Worm (Caenorhabditis elegans) whole organism, mixed stage, embryonic: ENCODE results near the gene lam-1.

Experiments used
- M03D4.4 ChIP-seq: sonication (generic microtip); optimal IDR thresholded peaks from 2 replicates; lab custom pipeline; 2017; ENCODE audit warnings: mild to moderate bottlenecking, missing genetic modification characterization, missing compliant biosample characterization
- bed-3 ChIP-seq: fragments of 200-800 bp; sonication (Bioruptor generic); optimal IDR thresholded peaks from 3 replicates; lab custom pipeline; 2018; ENCODE audit warnings: mild to moderate bottlenecking, missing genetic modification characterization, moderate library complexity, missing compliant biosample characterization
- blmp-1 ChIP-seq: fragments of 150-350 bp; optimal IDR thresholded peaks from 2 replicates; lab custom pipeline; 2014; ENCODE audit warnings: missing biosample characterization, missing genetic modification characterization
- ceh-39 ChIP-seq: fragments of 150-350 bp; optimal IDR thresholded peaks from 2 replicates; lab custom pipeline; 2014; ENCODE audit warnings: missing biosample characterization, missing genetic modification characterization
- ceh-43 ChIP-seq: fragments of 200-800 bp; sonication (Bioruptor generic); optimal IDR thresholded peaks from 2 replicates; lab custom pipeline; 2018; ENCODE audit warnings: mild to moderate bottlenecking, missing genetic modification characterization, moderate library complexity, missing compliant biosample characterization
- ceh-83 ChIP-seq: fragments of 200-800 bp; sonication (Bioruptor generic); optimal IDR thresholded peaks from 2 replicates; lab custom pipeline; 2018; ENCODE audit warnings: mild to moderate bottlenecking, missing genetic modification characterization, missing compliant biosample characterization
- ces-1 ChIP-seq: fragments of 150-350 bp; optimal IDR thresholded peaks from 2 replicates; lab custom pipeline; 2014; ENCODE audit warnings: missing biosample characterization, missing genetic modification reagents, missing genetic modification characterization
- cnd-1 ChIP-seq: fragments of 200-800 bp; sonication (Bioruptor generic); optimal IDR thresholded peaks from 2 replicates; lab custom pipeline; 2018; ENCODE audit warnings: mild to moderate bottlenecking, missing genetic modification characterization, missing compliant biosample characterization
- drap-1 ChIP-seq: fragments of 200-800 bp; sonication (Bioruptor generic); optimal IDR thresholded peaks from 3 replicates; lab custom pipeline; 2018; ENCODE audit warnings: mild to moderate bottlenecking, missing genetic modification characterization, missing compliant biosample characterization
- elt-1 ChIP-seq: sonication (generic microtip); optimal IDR thresholded peaks from 2 replicates; lab custom pipeline; 2017; ENCODE audit warnings: missing genetic modification characterization, mild to moderate bottlenecking, missing compliant biosample characterization, antibody characterized with exemption, moderate library complexity, borderline replicate concordance; ENCODE audit not compliant: insufficient read depth
- elt-3 ChIP-seq: fragments of 150-350 bp; optimal IDR thresholded peaks from 2 replicates; lab custom pipeline; 2014; ENCODE audit warnings: missing biosample characterization, missing genetic modification characterization
- flh-1 ChIP-seq: fragments of 200-800 bp; sonication (Bioruptor generic); optimal IDR thresholded peaks from 2 replicates; lab custom pipeline; 2018; ENCODE audit warnings: mild to moderate bottlenecking, missing genetic modification characterization, moderate library complexity, missing compliant biosample characterization
- ham-2 ChIP-seq: fragments of 200-800 bp; sonication (Bioruptor generic); optimal IDR thresholded peaks from 2 replicates; lab custom pipeline; 2018; ENCODE audit warnings: mild to moderate bottlenecking, missing genetic modification characterization, missing compliant biosample characterization
- hlh-1 ChIP-seq: fragments of 150-350 bp; optimal IDR thresholded peaks from 2 replicates; lab custom pipeline; 2014; ENCODE audit warnings: missing biosample characterization, missing genetic modification reagents, missing genetic modification characterization
- lin-13 ChIP-seq: fragments of 150-350 bp; optimal IDR thresholded peaks from 2 replicates; lab custom pipeline; 2014; ENCODE audit warnings: missing biosample characterization, missing genetic modification characterization
- lin-32 ChIP-seq: fragments of 200-800 bp; sonication (Bioruptor generic); optimal IDR thresholded peaks from 2 replicates; lab custom pipeline; 2018; ENCODE audit warnings: mild to moderate bottlenecking, missing genetic modification characterization, missing compliant biosample characterization
- lsy-2 ChIP-seq: fragments of 150-350 bp; optimal IDR thresholded peaks from 2 replicates; lab custom pipeline; 2014; ENCODE audit warnings: missing biosample characterization, missing genetic modification characterization
- mab-5 ChIP-seq: fragments of 150-350 bp; optimal IDR thresholded peaks from 2 replicates; lab custom pipeline; 2014; ENCODE audit warnings: missing biosample characterization, missing genetic modification characterization
- mep-1 ChIP-seq: fragments of 150-350 bp; optimal IDR thresholded peaks from 2 replicates; lab custom pipeline; 2017; ENCODE audit warnings: missing biosample characterization, missing genetic modification reagents, missing genetic modification characterization, inconsistent platforms
- mls-2 ChIP-seq: sonication (generic microtip); optimal IDR thresholded peaks from 2 replicates; lab custom pipeline; 2016; ENCODE audit warnings: mild to moderate bottlenecking, missing genetic modification characterization, moderate library complexity, missing compliant biosample characterization
- nhr-12 ChIP-seq: fragments of 150-350 bp; optimal IDR thresholded peaks from 2 replicates; lab custom pipeline; 2014; ENCODE audit warnings: missing biosample characterization, missing genetic modification characterization
- nhr-2 ChIP-seq: fragments of 150-350 bp; optimal IDR thresholded peaks from 2 replicates; lab custom pipeline; 2014; ENCODE audit warnings: missing biosample characterization, missing genetic modification characterization
- nhr-237 ChIP-seq: fragments of 150-350 bp; optimal IDR thresholded peaks from 2 replicates; lab custom pipeline; 2014; ENCODE audit warnings: missing biosample characterization, missing genetic modification characterization
- nhr-28 ChIP-seq: fragments of 150-350 bp; optimal IDR thresholded peaks from 2 replicates; lab custom pipeline; 2014; ENCODE audit warnings: missing biosample characterization, missing genetic modification characterization
- nhr-76 ChIP-seq: sonication (generic microtip); optimal IDR thresholded peaks from 2 replicates; lab custom pipeline; 2017; ENCODE audit warnings: missing biosample characterization, missing genetic modification characterization
- pha-4 ChIP-seq: fragments of 150-350 bp; optimal IDR thresholded peaks from 2 replicates; lab custom pipeline; 2018; ENCODE audit warnings: missing biosample characterization, missing genetic modification reagents, missing genetic modification characterization
- sem-2 ChIP-seq: fragments of 200-800 bp; sonication (Bioruptor generic); optimal IDR thresholded peaks from 2 replicates; lab custom pipeline; 2018; ENCODE audit warnings: mild to moderate bottlenecking, missing genetic modification characterization, missing compliant biosample characterization
- snpc-4 ChIP-seq: fragments of 150-350 bp; optimal IDR thresholded peaks from 2 replicates; lab custom pipeline; 2014; ENCODE audit warnings: missing biosample characterization, missing genetic modification characterization
- sptf-1 ChIP-seq: sonication (generic microtip); optimal IDR thresholded peaks from 2 replicates; lab custom pipeline; 2017; ENCODE audit warnings: mild to moderate bottlenecking, missing genetic modification characterization, moderate library complexity, missing compliant biosample characterization
- tbx-8 ChIP-seq: fragments of 200-800 bp; sonication (Bioruptor generic); optimal IDR thresholded peaks from 2 replicates; lab custom pipeline; 2018; ENCODE audit warnings: mild to moderate bottlenecking, missing genetic modification characterization, moderate library complexity, missing compliant biosample characterization
- unc-120 ChIP-seq: sonication (generic microtip); optimal IDR thresholded peaks from 2 replicates; lab custom pipeline; 2017; ENCODE audit warnings: missing genetic modification characterization, missing compliant biosample characterization; ENCODE audit not compliant: poor library complexity, severe bottlenecking
- unc-39 ChIP-seq: fragments of 150-350 bp; optimal IDR thresholded peaks from 2 replicates; lab custom pipeline; 2014; ENCODE audit warnings: missing biosample characterization, missing genetic modification characterization
- unc-62 ChIP-seq: fragments of 150-350 bp; optimal IDR thresholded peaks from 2 replicates; lab custom pipeline; 2014; ENCODE audit warnings: missing biosample characterization, missing genetic modification reagents, missing genetic modification characterization
- zip-8 ChIP-seq: fragments of 150-350 bp; optimal IDR thresholded peaks from 2 replicates; lab custom pipeline; 2014; ENCODE audit warnings: missing biosample characterization, missing genetic modification characterization
- ztf-11 ChIP-seq: fragments of 150-350 bp; optimal IDR thresholded peaks from 2 replicates; lab custom pipeline; 2014; ENCODE audit warnings: missing biosample characterization, missing genetic modification characterization

lam-1 gene

DNA sequence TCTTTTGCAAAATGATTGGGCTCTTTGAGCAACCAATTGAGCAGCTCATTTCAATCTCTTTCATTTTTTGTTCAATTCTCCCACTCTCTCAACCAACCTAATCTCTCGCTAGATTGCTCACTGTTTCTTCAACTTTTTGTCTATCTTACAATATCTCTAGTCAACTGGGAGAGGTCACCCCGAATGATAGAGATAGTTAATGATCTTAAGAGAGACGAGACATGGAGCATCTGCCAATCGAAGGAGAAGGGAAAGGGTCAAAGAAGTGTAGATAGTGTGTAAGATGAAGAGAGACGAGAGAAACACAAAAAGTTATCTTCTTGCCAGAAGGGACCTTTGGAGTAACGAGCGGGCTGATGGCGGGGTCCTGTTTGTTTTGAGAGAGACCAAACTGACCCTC, 3.8 kb upstream of the lam-1 start:
- TF ChIP-seq ces-1 (GFP tag; lab: Kevin White, UChicago) (no peak), ceh-43 (GFP tag; lab: Kevin White, UChicago) (no peak), tbx-8 (GFP tag; lab: Kevin White, UChicago) (no peak), ceh-39 (tag; lab: Kevin White, UChicago) (peak; percentile 68), unc-39 (tag; lab: Kevin White, UChicago) (no peak), mab-5 (no peak), zip-8 (tag; lab: Kevin White, UChicago) (no peak), hlh-1 (tag; lab: Kevin White, UChicago) (peak; percentile 85), unc-62 (GFP tag; lab: Kevin White, UChicago) (peak; percentile 59), unc-120 (tag; lab: Kevin White, UChicago) (peak; percentile 75), nhr-2 (tag; lab: Kevin White, UChicago) (peak; percentile 59)
- TF ChIP-seq, all 35 proteins: peak for 5

DNA sequence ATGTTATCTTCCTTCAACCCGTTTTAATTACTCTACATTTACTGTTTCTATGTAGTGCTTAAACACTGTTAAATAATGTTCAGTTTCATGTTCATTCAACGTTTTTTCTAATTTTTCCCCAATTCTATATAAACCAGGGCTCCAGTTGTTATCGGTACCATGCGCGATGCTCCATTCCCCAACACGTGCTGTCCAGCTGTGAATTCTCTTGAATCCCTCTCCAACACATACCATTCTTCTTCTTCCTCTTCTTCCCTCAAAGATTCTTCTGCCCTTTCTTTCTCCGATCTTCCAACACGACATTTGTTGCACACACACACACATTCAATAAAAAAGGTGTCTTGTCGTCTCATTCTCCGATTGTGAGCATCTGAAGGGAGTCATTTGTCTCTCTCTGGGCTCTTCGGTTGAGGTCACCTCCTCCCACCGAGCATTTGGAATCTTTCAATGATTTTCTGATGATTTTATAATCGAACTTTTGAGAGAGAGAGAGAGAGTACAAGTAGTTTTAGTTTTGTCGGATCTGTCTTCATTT, 1.1 kb upstream of the lam-1 start:
- TF ChIP-seq ceh-39 (tag; lab: Kevin White, UChicago) (no peak), unc-120 (tag; lab: Kevin White, UChicago) (peak; percentile 40), lin-13 (tag; lab: Kevin White, UChicago) (no peak), hlh-1 (tag; lab: Kevin White, UChicago) (peak; percentile 93)

DNA sequence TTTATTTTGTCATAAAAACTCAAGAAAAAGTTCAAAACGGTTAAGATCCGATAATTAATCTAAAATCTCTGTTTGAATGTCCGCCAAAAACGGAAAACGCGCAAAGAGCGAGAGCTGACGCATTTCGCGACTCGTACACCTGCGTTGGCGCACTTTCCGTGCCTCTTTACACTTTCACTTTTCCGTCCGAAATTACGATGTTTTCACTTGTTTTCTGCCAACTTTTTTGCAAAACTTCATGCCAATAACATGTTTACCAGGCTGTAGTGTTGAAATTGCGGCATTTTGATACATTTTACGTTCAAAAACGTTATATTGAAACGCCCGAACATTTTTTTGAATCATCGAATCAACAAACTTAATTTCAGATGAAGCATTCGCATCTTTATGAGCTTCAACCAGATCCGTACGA, 10.6 kb downstream of the lam-1 start, which contains the start of gene W03F8.4:
Gene W03F8.4, plus strand, starts transcription at position 369 of the 412 bp plus-strand sequence.
- TF ChIP-seq zip-8 (tag; lab: Kevin White, UChicago) (no peak), ham-2 (GFP tag; lab: Kevin White, UChicago) (peak; percentile 46), mab-5 (peak; percentile 4), ztf-11 (tag; lab: Kevin White, UChicago) (peak; percentile 13), nhr-28 (no peak), nhr-2 (tag; lab: Kevin White, UChicago) (no peak), nhr-237 (tag; lab: Kevin White, UChicago) (peak; percentile 87), mep-1 (tag; lab: Kevin White, UChicago) (peak; percentile 93), ces-1 (GFP tag; lab: Kevin White, UChicago) (peak; percentile 62), nhr-12 (tag; lab: Kevin White, UChicago) (no peak), snpc-4 (tag; lab: Kevin White, UChicago) (no peak), elt-3 (tag; lab: Kevin White, UChicago) (no peak), unc-39 (tag; lab: Kevin White, UChicago) (peak; percentile 12), blmp-1 (tag; lab: Kevin White, UChicago) (peak; percentile 96), unc-62 (GFP tag; lab: Kevin White, UChicago) (peak; percentile 51), tbx-8 (GFP tag; lab: Kevin White, UChicago) (peak; percentile 68), lsy-2 (tag; lab: Kevin White, UChicago) (peak; percentile 86), flh-1 (GFP tag; lab: Kevin White, UChicago) (no peak), lin-13 (tag; lab: Kevin White, UChicago) (peak; percentile 94), sem-2 (peak; percentile 45), cnd-1 (tag; lab: Kevin White, UChicago) (peak; percentile 50), ceh-39 (tag; lab: Kevin White, UChicago) (peak; percentile 64), mls-2 (peak; percentile 68), pha-4 (tag; lab: Kevin White, UChicago) (peak; percentile 91), drap-1 (GFP tag; lab: Kevin White, UChicago) (peak; percentile 75), nhr-76 (tag; lab: Kevin White, UChicago) (no peak), elt-1 (tag; lab: Kevin White, UChicago) (no peak), bed-3 (GFP tag; lab: Kevin White, UChicago) (peak; percentile 24), M03D4.4 (peak; percentile 61), lin-32 (GFP tag; lab: Kevin White, UChicago) (no peak), unc-120 (tag; lab: Kevin White, UChicago) (peak; percentile 87), sptf-1 (tag; lab: Kevin White, UChicago) (peak; percentile 79), ceh-43 (GFP tag; lab: Kevin White, UChicago) (peak; percentile 45), ceh-83 (GFP tag; lab: Kevin White, UChicago) (peak; percentile 89), hlh-1 (tag; lab: Kevin White, UChicago) (peak; percentile 28)
